Fruit fly (Drosophila melanogaster) S2 (cell line): ENCODE results near the gene CG15306.

Source experiments
- CG8478 ChIP-seq: fragments of >200 bp; optimal IDR thresholded peaks from 2 replicates; lab custom pipeline; 2018
- CTCF ChIP-seq, 2 experiments: fragments of >200 bp; optimal IDR thresholded peaks; 2 replicates each; lab custom pipeline; 2018

- TF ChIP-seq CG8478 (lab: Kevin White, UChicago) (no peak), CTCF (optimal IDR thresholded peaks at IDR 0.05; lab: Kevin White, UChicago) (no peak)
Measured at dm6 chrX:10324836-10325566, 6.6 kb downstream of the CG15306 start.
